Worm (Caenorhabditis elegans): ENCODE measurements around the gene arl-5.
"Not testable (repeated sequence)": the region's sequence is repeated elsewhere in the genome, so short reads cannot be mapped to it uniquely, and the experiment has no call there.

DNA sequence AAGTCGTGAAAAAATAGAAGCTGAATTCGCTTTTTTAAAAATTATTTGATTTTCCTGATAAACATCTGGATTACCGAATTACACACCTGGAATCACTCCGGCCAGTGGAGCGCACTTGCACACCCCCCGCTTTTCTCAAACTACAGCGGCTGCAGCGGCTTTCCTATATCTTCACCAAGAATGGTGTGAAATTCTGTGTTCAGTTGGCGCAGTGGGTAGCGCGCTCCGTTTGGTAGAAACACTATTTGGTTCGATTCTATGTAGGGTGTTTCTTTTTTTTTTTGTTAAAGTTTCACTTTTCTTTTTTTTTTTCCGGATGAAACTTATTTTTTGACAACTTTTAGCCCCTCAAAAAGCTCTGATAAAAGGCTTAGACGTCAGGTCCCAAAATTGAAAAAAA is 26.1 kb downstream of the arl-5 start:
- not testable (repeated sequence) for TF ChIP-seq nhr-12 (tag; optimal IDR thresholded peaks at IDR 0.05); snpc-4 (tag; optimal IDR thresholded peaks at IDR 0.05); lin-13 (GFP tag; optimal IDR thresholded peaks at IDR 0.05); nhr-28 (tag; optimal IDR thresholded peaks at IDR 0.05); nhr-77 (tag; optimal IDR thresholded peaks at IDR 0.05); ztf-4 (tag; optimal IDR thresholded peaks at IDR 0.05); ama-1 (optimal IDR thresholded peaks at IDR 0.05)
